Worm (Caenorhabditis elegans): Measurements from ENCODE around the gene C33D9.3.

DNA sequence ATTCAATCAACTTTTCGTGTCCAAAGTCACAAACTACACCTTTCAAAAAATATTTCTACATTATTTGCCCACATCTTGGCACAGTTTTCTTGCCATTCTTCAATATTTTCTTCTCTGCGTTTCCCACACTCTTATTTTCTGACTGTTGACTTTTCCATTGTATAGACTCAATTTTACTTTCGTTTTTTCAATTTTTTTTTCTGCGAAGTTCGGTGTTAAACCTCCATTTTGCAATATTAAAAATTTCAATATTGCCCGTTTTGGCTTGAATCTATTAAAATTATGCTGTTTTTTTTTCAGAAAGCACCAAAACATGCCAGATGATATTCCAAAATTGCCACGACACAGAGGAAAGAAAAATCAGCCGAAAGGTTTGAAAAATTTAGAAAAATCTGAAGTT lies 28.1 kb downstream of the C33D9.3 start, which contains the start of gene cdc-50.B:
- TF ChIP-seq ama-1 (optimal IDR thresholded peaks at IDR 0.05) (no peak), ets-7 (tag; optimal IDR thresholded peaks at IDR 0.05) (no peak), scrt-1 (GFP tag; IDR thresholded peaks at IDR 0.05) (no peak), hnd-1 (tag; optimal IDR thresholded peaks at IDR 0.05) (no peak), aly-1 (tag; optimal IDR thresholded peaks at IDR 0.05) (no peak), sea-1 (GFP tag; conservative IDR thresholded peaks at IDR 0.05) (no peak), flt-1 (GFP tag; IDR thresholded peaks at IDR 0.05) (no peak), tra-4 (tag; optimal IDR thresholded peaks at IDR 0.05) (no peak), F13C5.2 (tag; optimal IDR thresholded peaks at IDR 0.05) (no peak), pes-1 (GFP tag; IDR thresholded peaks at IDR 0.05) (no peak)
